Worm (Caenorhabditis elegans) whole organism, young adult: ENCODE data around the gene srx-85.

Experiments
- B0019.2 ChIP-seq: fragments of 200-800 bp; sonication (Bioruptor generic); conservative IDR thresholded peaks from 2 replicates; pipeline ENCODE4 v1.3.6; 2022; ENCODE audit warnings: missing genetic modification reagents, missing genetic modification characterization, missing compliant biosample characterization
- B0261.1 ChIP-seq: sonication (generic microtip); optimal IDR thresholded peaks from 2 replicates; lab custom pipeline; 2016; ENCODE audit warnings: mild to moderate bottlenecking, missing genetic modification characterization, moderate library complexity, missing compliant biosample characterization
- C06A6.2 ChIP-seq: fragments of 200-800 bp; sonication (Bioruptor generic); conservative IDR thresholded peaks from 2 replicates; pipeline ENCODE4 v1.3.6; 2022; ENCODE audit warnings: missing genetic modification characterization, missing compliant biosample characterization
- D2030.7 ChIP-seq: fragments of 200-800 bp; sonication (Bioruptor generic); IDR thresholded peaks from 2 replicates; pipeline ENCODE4 v1.3.6; 2022; ENCODE audit warnings: missing genetic modification reagents, missing genetic modification characterization, missing compliant biosample characterization
- F33H1.4 ChIP-seq: fragments of 200-800 bp; sonication (Bioruptor generic); IDR thresholded peaks from 2 replicates; pipeline ENCODE4 v1.3.6; 2022; ENCODE audit warnings: missing genetic modification reagents, missing genetic modification characterization, missing compliant biosample characterization
- F49E8.2 ChIP-seq: sonication (generic microtip); optimal IDR thresholded peaks from 3 replicates; lab custom pipeline; 2017; ENCODE audit warnings: missing genetic modification characterization, mild to moderate bottlenecking, missing compliant biosample characterization, antibody characterized with exemption, moderate library complexity; ENCODE audit not compliant: insufficient read depth
- F52B5.7 ChIP-seq: sonication (generic microtip); optimal IDR thresholded peaks from 2 replicates; lab custom pipeline; 2016; ENCODE audit warnings: mild to moderate bottlenecking, missing genetic modification characterization, missing compliant biosample characterization
- F57C9.4 ChIP-seq: sonication (generic microtip); optimal IDR thresholded peaks from 2 replicates; lab custom pipeline; 2017; ENCODE audit warnings: mild to moderate bottlenecking, missing genetic modification characterization, missing compliant biosample characterization
- K11D2.4 ChIP-seq: fragments of 200-800 bp; sonication (Bioruptor generic); IDR thresholded peaks from 2 replicates; pipeline ENCODE4 v1.3.6; 2022; ENCODE audit warnings: missing genetic modification reagents, missing genetic modification characterization, missing compliant biosample characterization
- K12H6.12 ChIP-seq: fragments of 200-800 bp; sonication (Bioruptor generic); optimal IDR thresholded peaks from 2 replicates; lab custom pipeline; 2018; ENCODE audit warnings: mild to moderate bottlenecking, missing genetic modification characterization, missing compliant biosample characterization
- T07F8.4 ChIP-seq: sonication (generic microtip); optimal IDR thresholded peaks from 2 replicates; lab custom pipeline; 2016; ENCODE audit warnings: mild to moderate bottlenecking, missing genetic modification characterization, moderate library complexity, missing compliant biosample characterization
- Y53F4B.3 ChIP-seq: fragments of 200-800 bp; sonication (Bioruptor generic); IDR thresholded peaks from 2 replicates; pipeline ENCODE4 v1.3.6; 2022; ENCODE audit warnings: missing genetic modification reagents, missing genetic modification characterization, missing compliant biosample characterization
- Y53G8AR.9 ChIP-seq: fragments of 200-800 bp; sonication (Bioruptor generic); conservative IDR thresholded peaks from 2 replicates; pipeline ENCODE4 v1.3.6; 2022; ENCODE audit warnings: missing genetic modification reagents, missing genetic modification characterization, missing compliant biosample characterization
- Y56A3A.18 ChIP-seq: fragments of 200-800 bp; sonication (Bioruptor generic); IDR thresholded peaks from 2 replicates; pipeline ENCODE4 v1.3.6; 2022; ENCODE audit warnings: missing genetic modification reagents, missing genetic modification characterization, missing compliant biosample characterization
- akir-1 ChIP-seq: fragments of 200-800 bp; sonication (Bioruptor generic); optimal IDR thresholded peaks from 2 replicates; lab custom pipeline; 2018; ENCODE audit warnings: mild to moderate bottlenecking, missing genetic modification characterization, moderate library complexity, missing compliant biosample characterization
- aptf-2 ChIP-seq: fragments of 200-800 bp; sonication (Bioruptor generic); conservative IDR thresholded peaks from 2 replicates; pipeline ENCODE4 v1.3.6; 2022; ENCODE audit warnings: missing genetic modification reagents, missing genetic modification characterization, missing compliant biosample characterization
- athp-1 ChIP-seq: sonication (generic microtip); optimal IDR thresholded peaks from 2 replicates; lab custom pipeline; 2017; ENCODE audit warnings: mild to moderate bottlenecking, missing genetic modification characterization, missing compliant biosample characterization
- attf-3 ChIP-seq: fragments of 200-800 bp; sonication (Bioruptor generic); conservative IDR thresholded peaks from 2 replicates; pipeline ENCODE4 v1.3.6; 2022; ENCODE audit warnings: missing genetic modification reagents, missing genetic modification characterization, missing compliant biosample characterization
- cebp-1 ChIP-seq, 2 experiments: fragments of 200-800 bp in 1 of 2; sonication (Bioruptor generic) in 1 of 2; sonication (generic microtip) in 1 of 2; IDR thresholded peaks in 1 of 2; optimal IDR thresholded peaks in 1 of 2; 2 replicates each; pipeline versions ENCODE4 v1.3.6 to Lab custom; 2017 to 2022; ENCODE audit warnings: missing compliant biosample characterization in 2 of 2, missing genetic modification characterization in 2 of 2, mild to moderate bottlenecking in 1 of 2, missing genetic modification reagents in 1 of 2, moderate library complexity in 1 of 2
- cebp-2 ChIP-seq: fragments of 200-800 bp; sonication (Bioruptor generic); IDR thresholded peaks from 2 replicates; pipeline ENCODE4 v1.3.6; 2022; ENCODE audit warnings: missing genetic modification characterization, missing compliant biosample characterization
- ceh-79 ChIP-seq: sonication (generic microtip); optimal IDR thresholded peaks from 2 replicates; lab custom pipeline; 2017; ENCODE audit warnings: mild to moderate bottlenecking, missing genetic modification characterization, missing compliant biosample characterization
- dox-1 ChIP-seq: fragments of 200-800 bp; sonication (Bioruptor generic); IDR thresholded peaks from 2 replicates; pipeline ENCODE4 v1.3.6; 2022; ENCODE audit warnings: missing genetic modification reagents, missing genetic modification characterization, missing compliant biosample characterization
- egrh-3 ChIP-seq: fragments of 200-800 bp; sonication (Bioruptor generic); IDR thresholded peaks from 2 replicates; pipeline ENCODE4 v1.3.6; 2022; ENCODE audit warnings: missing genetic modification reagents, missing genetic modification characterization, missing compliant biosample characterization
- ekl-4 ChIP-seq: fragments of 200-800 bp; sonication (Bioruptor generic); IDR thresholded peaks from 2 replicates; pipeline ENCODE4 v1.3.6; 2022; ENCODE audit warnings: missing genetic modification reagents, missing genetic modification characterization, missing compliant biosample characterization
- ets-4 ChIP-seq: fragments of 200-800 bp; sonication (Bioruptor generic); optimal IDR thresholded peaks from 2 replicates; lab custom pipeline; 2018; ENCODE audit warnings: mild to moderate bottlenecking, missing genetic modification characterization, missing compliant biosample characterization
- gei-17 ChIP-seq: fragments of 200-800 bp; sonication (Bioruptor generic); optimal IDR thresholded peaks from 2 replicates; lab custom pipeline; 2018; ENCODE audit warnings: mild to moderate bottlenecking, missing genetic modification characterization, missing compliant biosample characterization
- him-1 ChIP-seq: sonication (generic microtip); optimal IDR thresholded peaks from 2 replicates; lab custom pipeline; 2016; ENCODE audit warnings: missing genotype, missing genetic modification reagents, missing genetic modification characterization, missing compliant biosample characterization
- hmg-1.2 ChIP-seq: fragments of 200-800 bp; sonication (Bioruptor generic); IDR thresholded peaks from 2 replicates; pipeline ENCODE4 v1.3.6; 2022; ENCODE audit warnings: missing genetic modification reagents, missing genetic modification characterization, missing compliant biosample characterization
- hmg-20 ChIP-seq: fragments of 200-800 bp; sonication (Bioruptor generic); IDR thresholded peaks from 2 replicates; pipeline ENCODE4 v1.3.6; 2022; ENCODE audit warnings: missing genetic modification reagents, missing genetic modification characterization, missing compliant biosample characterization
- hrde-1 ChIP-seq: sonication (generic microtip); optimal IDR thresholded peaks from 2 replicates; lab custom pipeline; 2016; ENCODE audit warnings: missing genetic modification characterization, mild to moderate bottlenecking, missing compliant biosample characterization, moderate library complexity, missing genotype, missing genetic modification reagents, borderline replicate concordance
- hsf-1 ChIP-seq: fragments of 200-800 bp; sonication (Bioruptor generic); IDR thresholded peaks from 2 replicates; pipeline ENCODE4 v1.3.6; 2022; ENCODE audit warnings: missing genetic modification reagents, missing genetic modification characterization, missing compliant biosample characterization
- madf-3 ChIP-seq: fragments of 200-800 bp; sonication (Bioruptor generic); IDR thresholded peaks from 2 replicates; pipeline ENCODE4 v1.3.6; 2022; ENCODE audit warnings: missing genetic modification reagents, missing genetic modification characterization, missing compliant biosample characterization
- madf-8 ChIP-seq: fragments of 200-800 bp; sonication (Bioruptor generic); conservative IDR thresholded peaks from 2 replicates; pipeline ENCODE4 v1.3.6; 2022; ENCODE audit warnings: missing genetic modification reagents, missing genetic modification characterization, missing compliant biosample characterization
- mel-28 ChIP-seq: sonication (generic microtip); optimal IDR thresholded peaks from 2 replicates; lab custom pipeline; 2016; ENCODE audit warnings: borderline replicate concordance, mild to moderate bottlenecking, missing genetic modification characterization, missing compliant biosample characterization
- mxl-1 ChIP-seq: sonication (generic microtip); optimal IDR thresholded peaks from 2 replicates; lab custom pipeline; 2016; ENCODE audit warnings: missing genetic modification characterization, missing compliant biosample characterization
- nhr-120 ChIP-seq: fragments of 200-800 bp; sonication (Bioruptor generic); IDR thresholded peaks from 2 replicates; pipeline ENCODE4 v1.3.6; 2022; ENCODE audit warnings: missing genetic modification characterization, missing compliant biosample characterization
- nhr-27 ChIP-seq: fragments of 200-800 bp; sonication (Bioruptor generic); optimal IDR thresholded peaks from 2 replicates; lab custom pipeline; 2018; ENCODE audit warnings: mild to moderate bottlenecking, missing genetic modification characterization, moderate library complexity, missing compliant biosample characterization
- nhr-90 ChIP-seq: sonication (generic microtip); optimal IDR thresholded peaks from 2 replicates; lab custom pipeline; 2016; ENCODE audit warnings: missing genotype, mild to moderate bottlenecking, missing genetic modification characterization, missing compliant biosample characterization
- pbrm-1 ChIP-seq: fragments of 200-800 bp; sonication (Bioruptor generic); IDR thresholded peaks from 2 replicates; pipeline ENCODE4 v1.3.6; 2022; ENCODE audit warnings: missing genetic modification reagents, missing genetic modification characterization, missing compliant biosample characterization
- snpc-1.1 ChIP-seq: sonication (generic microtip); optimal IDR thresholded peaks from 2 replicates; lab custom pipeline; 2017; ENCODE audit warnings: missing genetic modification characterization, mild to moderate bottlenecking, missing compliant biosample characterization, antibody characterized with exemption, moderate library complexity, missing genotype, missing genetic modification reagents; ENCODE audit not compliant: insufficient read depth
- somi-1 ChIP-seq: fragments of 200-800 bp; sonication (Bioruptor generic); optimal IDR thresholded peaks from 2 replicates; lab custom pipeline; 2018; ENCODE audit warnings: mild to moderate bottlenecking, missing genetic modification characterization, missing compliant biosample characterization
- sptf-2 ChIP-seq: fragments of 200-800 bp; sonication (Bioruptor generic); optimal IDR thresholded peaks from 2 replicates; lab custom pipeline; 2018; ENCODE audit warnings: mild to moderate bottlenecking, missing genetic modification characterization, missing compliant biosample characterization
- ztf-3 ChIP-seq: fragments of 200-800 bp; sonication (Bioruptor generic); optimal IDR thresholded peaks from 2 replicates; lab custom pipeline; 2018; ENCODE audit warnings: mild to moderate bottlenecking, missing genetic modification characterization, missing compliant biosample characterization

Gene srx-85

DNA sequence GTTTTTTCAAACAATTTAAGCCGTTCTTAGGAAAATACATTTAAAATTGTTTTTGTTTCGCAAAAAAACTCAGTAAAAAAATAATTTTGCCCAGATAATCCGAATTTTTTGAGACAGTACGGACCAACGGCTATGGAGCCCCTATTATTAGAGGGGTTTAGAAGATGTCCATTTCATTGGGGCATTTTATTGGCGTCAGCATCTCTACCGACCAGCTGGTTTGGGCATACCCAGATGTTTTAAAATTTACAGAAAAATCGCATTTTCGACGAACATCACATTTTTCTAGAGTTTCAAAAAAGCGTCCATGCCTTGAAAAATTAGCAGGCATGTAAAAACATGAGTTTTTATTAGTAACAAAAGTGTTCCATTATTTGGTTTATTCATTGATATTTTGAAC is 11.2 kb upstream of the srx-85 start (continued):
- TF ChIP-seq F52B5.7 (tag; lab: Kevin White, UChicago), result peak; percentile 76
- TF ChIP-seq Y53F4B.3 (GFP tag; lab: Robert Waterston, UW), result 0 out of 2 replicates have a peak, but pooled peaks have one; percentile 34
- TF ChIP-seq hmg-20 (GFP tag; lab: Robert Waterston, UW), result no peak
- 0 out of 2 replicates have a peak, but pooled peaks have one; percentile 32 for TF ChIP-seq attf-3 (GFP tag; lab: Robert Waterston, UW)
- 0 out of 2 replicates have a peak, but pooled peaks have one; percentile 38 for TF ChIP-seq madf-3 (GFP tag; lab: Robert Waterston, UW)
- no peak for TF ChIP-seq dox-1 (GFP tag; lab: Robert Waterston, UW)
- TF ChIP-seq K12H6.12 (tag; lab: Kevin White, UChicago), result no peak
- TF ChIP-seq hsf-1, result no peak
- TF ChIP-seq C06A6.2 (GFP tag; lab: Robert Waterston, UW), result no peak
- TF ChIP-seq ceh-79, result peak; percentile 6
- no peak for TF ChIP-seq mel-28 (tag; lab: Kevin White, UChicago)
- no peak for TF ChIP-seq madf-8 (GFP tag; lab: Robert Waterston, UW)
- peak; percentile 43; the same call in 1 of the 2 replicates for TF ChIP-seq K11D2.4 (GFP tag; lab: Robert Waterston, UW)
- 0 out of 2 replicates have a peak, but pooled peaks have one; percentile 7 for TF ChIP-seq aptf-2 (GFP tag; lab: Robert Waterston, UW)
- no peak for TF ChIP-seq hrde-1
- TF ChIP-seq somi-1 (GFP tag; lab: Kevin White, UChicago), result peak; percentile 30
- no peak for TF ChIP-seq F57C9.4 (tag; lab: Kevin White, UChicago)
- no peak for TF ChIP-seq nhr-27 (tag; lab: Kevin White, UChicago)
- TF ChIP-seq snpc-1.1, result no peak
- TF ChIP-seq sptf-2, result no peak
- TF ChIP-seq T07F8.4 (tag; lab: Kevin White, UChicago), result no peak

DNA sequence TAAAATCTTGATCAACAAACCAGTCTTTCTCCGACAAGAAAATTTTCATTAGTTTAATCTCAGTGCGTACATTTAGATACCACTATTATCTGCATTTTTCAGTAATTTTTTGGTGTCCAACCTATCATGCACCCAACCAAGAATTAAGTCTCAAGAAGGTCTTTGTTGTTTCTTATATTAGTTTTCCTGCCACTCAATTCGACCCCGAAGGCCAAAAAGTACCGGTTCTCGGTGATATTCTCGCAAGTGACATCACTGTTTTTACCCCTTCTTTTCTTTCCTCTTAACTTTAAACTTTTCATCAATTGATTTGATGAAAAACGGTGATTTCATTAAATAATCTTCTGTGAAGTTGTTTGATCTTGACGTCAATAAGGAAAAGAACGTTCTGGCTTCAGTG is 8.9 kb upstream of the srx-85 start, which contains the start of gene F38B7.2:
Gene F38B7.2 (plus strand): TSS at position 400 of the 400 bp plus-strand sequence.
- TF ChIP-seq pbrm-1 (GFP tag; lab: Robert Waterston, UW), result 0 out of 2 replicates have a peak, but pooled peaks have one; percentile 15
- TF ChIP-seq athp-1 (tag; lab: Kevin White, UChicago), result no peak
- no peak for TF ChIP-seq nhr-120 (GFP tag; lab: Robert Waterston, UW)
- TF ChIP-seq egrh-3 (GFP tag; lab: Robert Waterston, UW), result no peak
- TF ChIP-seq, all 124 proteins: peak for 1

DNA sequence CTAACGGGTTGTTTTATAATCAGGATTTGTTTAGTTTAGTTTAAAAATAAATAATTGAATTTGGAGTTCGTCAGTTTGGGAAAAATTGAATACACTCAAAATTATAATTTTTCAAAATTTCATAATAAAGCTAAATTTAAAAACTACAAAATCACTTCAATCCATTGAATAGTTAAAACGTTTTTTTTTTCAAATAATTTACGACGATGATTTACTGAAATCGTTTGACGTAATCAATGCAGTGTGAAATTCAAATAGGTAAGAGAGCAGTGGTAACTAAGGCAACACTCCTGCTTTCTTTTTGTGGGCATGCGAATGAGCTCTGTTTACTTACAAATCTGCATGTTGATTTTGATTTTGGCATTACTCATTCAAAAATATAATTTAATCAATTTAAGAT is 7.3 kb upstream of the srx-85 start, which contains the start of gene F38B7.10:
Gene F38B7.10 (plus strand): TSS at position 301 of the 400 bp plus-strand sequence.
- TF ChIP-seq madf-8 (GFP tag; lab: Robert Waterston, UW) (no peak), madf-3 (GFP tag; lab: Robert Waterston, UW) (no peak), cebp-1 (GFP tag; IDR thresholded peaks at IDR 0.05; lab: Robert Waterston, UW) (no peak), cebp-1 (tag; optimal IDR thresholded peaks at IDR 0.05; lab: Kevin White, UChicago) (no peak), nhr-90 (tag; lab: Kevin White, UChicago) (no peak), him-1 (tag; lab: Kevin White, UChicago) (no peak), B0261.1 (tag; lab: Kevin White, UChicago) (no peak), F33H1.4 (GFP tag; lab: Robert Waterston, UW) (no peak), somi-1 (GFP tag; lab: Kevin White, UChicago) (no peak), cebp-2 (GFP tag; lab: Robert Waterston, UW) (no peak), Y56A3A.18 (GFP tag; lab: Robert Waterston, UW) (no peak), snpc-1.1 (no peak)

DNA sequence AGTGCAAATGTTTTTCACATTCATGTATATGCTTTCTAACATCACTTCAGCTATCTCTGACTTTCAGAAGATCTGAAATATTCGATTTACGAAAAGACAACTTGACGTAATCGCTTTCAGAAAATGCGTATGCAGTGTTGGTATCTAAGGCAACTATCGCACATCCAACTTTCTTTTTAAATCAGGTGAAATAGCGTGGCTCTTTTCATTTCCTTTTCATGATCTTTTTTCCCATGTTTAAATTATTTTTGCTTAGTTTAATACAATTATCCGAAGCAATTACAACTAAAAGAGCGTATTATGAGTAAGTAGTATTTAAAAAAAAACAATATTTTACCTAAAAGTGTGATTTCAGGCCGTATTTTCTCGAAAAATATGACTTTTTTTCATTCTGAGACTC is 5.7 kb upstream of the srx-85 start, which contains the start of gene F38B7.11:
Gene F38B7.11 (plus strand): TSS at position 301 of the 400 bp plus-strand sequence.
- TF ChIP-seq akir-1 (GFP tag; lab: Kevin White, UChicago) (no peak), ets-4 (no peak), dox-1 (GFP tag; lab: Robert Waterston, UW) (no peak), Y53G8AR.9 (no peak), F49E8.2 (tag; lab: Kevin White, UChicago) (no peak), gei-17 (no peak), mxl-1 (tag; lab: Kevin White, UChicago) (no peak), ztf-3 (GFP tag; lab: Kevin White, UChicago) (no peak), F52B5.7 (tag; lab: Kevin White, UChicago) (no peak), hmg-1.2 (GFP tag; lab: Robert Waterston, UW) (no peak), B0019.2 (GFP tag; lab: Robert Waterston, UW) (no peak), ekl-4 (GFP tag; lab: Robert Waterston, UW) (no peak), nhr-90 (tag; lab: Kevin White, UChicago) (no peak), D2030.7 (GFP tag; lab: Robert Waterston, UW) (no peak)
